Worm (Caenorhabditis elegans) whole organism, L1 larva: ENCODE data around the gene Y43C5B.3.

Source experiments
- F16B12.6 ChIP-seq: fragments of 150-350 bp; optimal IDR thresholded peaks from 2 replicates; lab custom pipeline; 2014; ENCODE audit warnings: missing biosample characterization, missing genetic modification characterization
- Y116A8C.19 ChIP-seq: sonication (generic microtip); optimal IDR thresholded peaks from 2 replicates; lab custom pipeline; 2016; ENCODE audit warnings: missing compliant biosample characterization, missing genetic modification characterization, borderline replicate concordance
- aha-1 ChIP-seq: fragments of 150-350 bp; optimal IDR thresholded peaks from 2 replicates; lab custom pipeline; 2014; ENCODE audit warnings: missing biosample characterization, missing genetic modification characterization
- alr-1 ChIP-seq: fragments of 200-800 bp; sonication (Bioruptor generic); optimal IDR thresholded peaks from 2 replicates; lab custom pipeline; 2018; ENCODE audit warnings: borderline replicate concordance, mild to moderate bottlenecking, missing genetic modification characterization, missing compliant biosample characterization
- ama-1 ChIP-seq: fragments of 150-350 bp; optimal IDR thresholded peaks from 2 replicates; lab custom pipeline; 2014
- blmp-1 ChIP-seq: fragments of 150-350 bp; optimal IDR thresholded peaks from 2 replicates; lab custom pipeline; 2014; ENCODE audit warnings: missing biosample characterization, missing genetic modification characterization
- ceh-63 ChIP-seq: fragments of 200-800 bp; sonication (Bioruptor generic); optimal IDR thresholded peaks from 2 replicates; lab custom pipeline; 2018; ENCODE audit warnings: mild to moderate bottlenecking, missing genetic modification characterization, missing compliant biosample characterization
- dsc-1 ChIP-seq: sonication (generic microtip); optimal IDR thresholded peaks from 2 replicates; lab custom pipeline; 2016; ENCODE audit warnings: mild to moderate bottlenecking, missing genetic modification characterization, missing compliant biosample characterization
- efl-1 ChIP-seq, 4 experiments: fragments of 150-350 bp; optimal IDR thresholded peaks in 3 of 4; peaks in 1 of 4; 1 replicate in 1 of 4; 2 replicates in 3 of 4; lab custom pipeline; 2014; ENCODE audit warnings: missing biosample characterization in 2 of 4, missing genetic modification characterization in 2 of 4, missing genetic modification reagents in 2 of 4
- efl-3 ChIP-seq: fragments of 200-800 bp; sonication (Bioruptor generic); optimal IDR thresholded peaks from 2 replicates; lab custom pipeline; 2018; ENCODE audit warnings: mild to moderate bottlenecking, missing genetic modification characterization, missing compliant biosample characterization
- egl-27 ChIP-seq, 2 experiments: fragments of 150-350 bp in 1 of 2; sonication (generic microtip); optimal IDR thresholded peaks; 3 replicates each; lab custom pipeline; 2017 to 2018; ENCODE audit warnings: missing biosample characterization in 2 of 2, missing genetic modification characterization in 2 of 2, missing genetic modification reagents in 2 of 2
- elt-2 ChIP-seq: sonication (generic microtip); optimal IDR thresholded peaks from 2 replicates; lab custom pipeline; 2016; ENCODE audit warnings: missing genetic modification characterization, mild to moderate bottlenecking, inconsistent platforms, missing compliant biosample characterization, missing genetic modification reagents
- elt-3 ChIP-seq, 6 experiments: fragments of 150-350 bp in 1 of 6; sonication (generic microtip); optimal IDR thresholded peaks; 2 replicates each; lab custom pipeline; 2017 to 2018; ENCODE audit warnings: missing biosample characterization in 6 of 6, missing genetic modification characterization in 6 of 6, inconsistent platforms in 1 of 6
- ets-5 ChIP-seq: fragments of 200-800 bp; sonication (Bioruptor generic); IDR thresholded peaks from 2 replicates; pipeline ENCODE4 v1.3.6; 2022; ENCODE audit warnings: missing genetic modification characterization, missing compliant biosample characterization
- fkh-10 ChIP-seq: sonication (generic microtip); optimal IDR thresholded peaks from 2 replicates; lab custom pipeline; 2017; ENCODE audit warnings: missing biosample characterization, missing genetic modification reagents, missing genetic modification characterization
- fkh-8 ChIP-seq: sonication (generic microtip); optimal IDR thresholded peaks from 2 replicates; lab custom pipeline; 2016; ENCODE audit warnings: mild to moderate bottlenecking, missing genetic modification characterization, missing compliant biosample characterization
- grh-1 ChIP-seq: fragments of 200-800 bp; sonication (Bioruptor generic); IDR thresholded peaks from 2 replicates; pipeline ENCODE4 v1.3.6; 2022; ENCODE audit warnings: missing genetic modification reagents, missing genetic modification characterization, missing compliant biosample characterization
- hlh-17 ChIP-seq: fragments of 200-800 bp; sonication (Bioruptor generic); optimal IDR thresholded peaks from 2 replicates; lab custom pipeline; 2018; ENCODE audit warnings: missing genetic modification characterization, mild to moderate bottlenecking, missing compliant biosample characterization, moderate library complexity, borderline replicate concordance
- hlh-4 ChIP-seq: sonication (generic microtip); optimal IDR thresholded peaks from 2 replicates; lab custom pipeline; 2016; ENCODE audit warnings: mild to moderate bottlenecking, missing genetic modification characterization, missing compliant biosample characterization
- hpl-2 ChIP-seq: fragments of 150-350 bp; optimal IDR thresholded peaks from 2 replicates; lab custom pipeline; 2014; ENCODE audit warnings: missing biosample characterization, missing genetic modification reagents, missing genetic modification characterization
- irx-1 ChIP-seq: sonication (generic microtip); optimal IDR thresholded peaks from 2 replicates; lab custom pipeline; 2016; ENCODE audit warnings: missing genetic modification characterization, missing compliant biosample characterization
- isw-1 ChIP-seq: fragments of 200-800 bp; sonication (Bioruptor generic); IDR thresholded peaks from 2 replicates; pipeline ENCODE4 v1.3.6; 2022; ENCODE audit warnings: missing genetic modification characterization, missing compliant biosample characterization
- lin-13 ChIP-seq: fragments of 150-350 bp; optimal IDR thresholded peaks from 2 replicates; lab custom pipeline; 2014; ENCODE audit warnings: missing biosample characterization, missing genetic modification reagents, missing genetic modification characterization
- lin-15B ChIP-seq: fragments of 150-350 bp; sonication (generic microtip); optimal IDR thresholded peaks from 3 replicates; lab custom pipeline; 2014; ENCODE audit warnings: missing biosample characterization, missing genetic modification characterization
- lin-39 ChIP-seq: fragments of 150-350 bp; optimal IDR thresholded peaks from 2 replicates; lab custom pipeline; 2014; ENCODE audit warnings: missing biosample characterization, missing genetic modification reagents, missing genetic modification characterization
- lir-3 ChIP-seq: sonication (generic microtip); optimal IDR thresholded peaks from 2 replicates; lab custom pipeline; 2016; ENCODE audit warnings: mild to moderate bottlenecking, missing genetic modification characterization, moderate library complexity, missing compliant biosample characterization; ENCODE audit not compliant: poor library complexity
- mdl-1 ChIP-seq, 2 experiments: fragments of 150-350 bp; optimal IDR thresholded peaks; 2 replicates each; lab custom pipeline; 2014 to 2017; ENCODE audit warnings: missing biosample characterization in 2 of 2, missing genetic modification characterization in 2 of 2, inconsistent platforms in 1 of 2
- mef-2 ChIP-seq: fragments of 150-350 bp; optimal IDR thresholded peaks from 2 replicates; lab custom pipeline; 2014; ENCODE audit warnings: missing biosample characterization, missing genetic modification characterization
- mep-1 ChIP-seq: fragments of 150-350 bp; optimal IDR thresholded peaks from 2 replicates; lab custom pipeline; 2014; ENCODE audit warnings: missing biosample characterization, missing genetic modification characterization
- nhr-11 ChIP-seq: fragments of 150-350 bp; optimal IDR thresholded peaks from 2 replicates; lab custom pipeline; 2014; ENCODE audit warnings: missing biosample characterization, missing genetic modification characterization
- nhr-19 ChIP-seq: fragments of 200-800 bp; sonication (Bioruptor generic); conservative IDR thresholded peaks from 2 replicates; pipeline ENCODE4 v1.3.6; 2022; ENCODE audit warnings: missing genetic modification characterization, missing compliant biosample characterization
- nhr-20 ChIP-seq: sonication (generic microtip); optimal IDR thresholded peaks from 2 replicates; lab custom pipeline; 2016; ENCODE audit warnings: mild to moderate bottlenecking, missing genetic modification characterization, missing compliant biosample characterization
- nhr-237 ChIP-seq: fragments of 150-350 bp; optimal IDR thresholded peaks from 2 replicates; lab custom pipeline; 2014; ENCODE audit warnings: missing biosample characterization, missing genetic modification characterization
- nhr-47 ChIP-seq: sonication (generic microtip); optimal IDR thresholded peaks from 2 replicates; lab custom pipeline; 2016; ENCODE audit warnings: mild to moderate bottlenecking, missing genetic modification characterization, moderate library complexity, missing compliant biosample characterization
- nhr-71 ChIP-seq: sonication (generic microtip); optimal IDR thresholded peaks from 2 replicates; lab custom pipeline; 2016; ENCODE audit warnings: mild to moderate bottlenecking, missing genetic modification characterization, moderate library complexity, missing compliant biosample characterization
- nhr-85 ChIP-seq: sonication (generic microtip); peaks from one replicate; lab custom pipeline; 2016; ENCODE audit warnings: missing genetic modification characterization, inconsistent platforms, missing compliant biosample characterization
- pag-3 ChIP-seq: sonication (generic microtip); optimal IDR thresholded peaks from 2 replicates; lab custom pipeline; 2017; ENCODE audit warnings: missing genetic modification characterization, mild to moderate bottlenecking, missing compliant biosample characterization, antibody characterized with exemption, borderline replicate concordance; ENCODE audit not compliant: insufficient read depth
- rnt-1 ChIP-seq: sonication (generic microtip); optimal IDR thresholded peaks from 2 replicates; lab custom pipeline; 2016; ENCODE audit warnings: mild to moderate bottlenecking, missing genetic modification characterization, moderate library complexity, missing compliant biosample characterization
- snpc-4 ChIP-seq: fragments of 150-350 bp; optimal IDR thresholded peaks from 2 replicates; lab custom pipeline; 2014; ENCODE audit warnings: missing biosample characterization, missing genetic modification characterization
- snu-23 ChIP-seq: sonication (generic microtip); optimal IDR thresholded peaks from 2 replicates; lab custom pipeline; 2016; ENCODE audit warnings: missing genetic modification characterization, missing compliant biosample characterization
- sptf-1 ChIP-seq: fragments of 150-350 bp; optimal IDR thresholded peaks from 2 replicates; lab custom pipeline; 2014; ENCODE audit warnings: missing biosample characterization, missing genetic modification characterization
- sup-37 ChIP-seq: fragments of 200-800 bp; sonication (Bioruptor generic); optimal IDR thresholded peaks from 2 replicates; lab custom pipeline; 2018; ENCODE audit warnings: mild to moderate bottlenecking, missing genetic modification characterization, missing compliant biosample characterization
- swsn-7 ChIP-seq: sonication (generic microtip); optimal IDR thresholded peaks from 2 replicates; lab custom pipeline; 2016; ENCODE audit warnings: missing genetic modification characterization, missing compliant biosample characterization
- tlp-1 ChIP-seq: fragments of 150-350 bp; optimal IDR thresholded peaks from 2 replicates; lab custom pipeline; 2014; ENCODE audit warnings: missing biosample characterization, missing genetic modification characterization
- unc-86 ChIP-seq: sonication (generic microtip); optimal IDR thresholded peaks from 2 replicates; lab custom pipeline; 2016; ENCODE audit warnings: missing genetic modification characterization, missing compliant biosample characterization
- xbp-1 ChIP-seq: sonication (generic microtip); optimal IDR thresholded peaks from 2 replicates; lab custom pipeline; 2016; ENCODE audit warnings: missing genetic modification characterization, missing compliant biosample characterization
- zag-1 ChIP-seq: fragments of 150-350 bp; optimal IDR thresholded peaks from 2 replicates; lab custom pipeline; 2014; ENCODE audit warnings: missing biosample characterization, missing genetic modification characterization
- ztf-4 ChIP-seq: fragments of 150-350 bp; optimal IDR thresholded peaks from 2 replicates; lab custom pipeline; 2014; ENCODE audit warnings: missing biosample characterization, missing genetic modification characterization

Y43C5B.3 gene

ce11 chrIV:10349871-10350640, at the start of gene Y43C5B.3, which contains the start of gene unc-43:
Gene Y43C5B.3 (plus strand): TSS chrIV:10350590.
Gene unc-43 (minus strand): TSS chrIV:10350217.
- TF ChIP-seq ceh-63 (GFP tag; lab: Kevin White, UChicago) (no peak), unc-86 (no peak), pag-3 (tag; lab: Kevin White, UChicago) (no peak), lin-15B (no peak), lin-13 (GFP tag; lab: Kevin White, UChicago) (no peak), hlh-4 (no peak), alr-1 (tag; lab: Kevin White, UChicago) (no peak), fkh-10 (no peak), hlh-17 (no peak), swsn-7 (tag; lab: Kevin White, UChicago) (no peak), aha-1 (tag; lab: Kevin White, UChicago) (no peak), zag-1 (tag; lab: Kevin White, UChicago) (no peak), ama-1 (lab: Kevin White, UChicago) (no peak), elt-3 (tag; optimal IDR thresholded peaks at IDR 0.05; lab: Kevin White, UChicago) (peak in 1 of 6 experiments; percentile 52), nhr-237 (no peak), fkh-8 (tag; lab: Kevin White, UChicago) (no peak), elt-2 (tag; lab: Kevin White, UChicago) (peak; percentile 69), sptf-1 (tag; lab: Kevin White, UChicago) (no peak), efl-1 (optimal IDR thresholded peaks at IDR 0.05; lab: Kevin White, UChicago) (no peak), efl-1 (GFP tag; optimal IDR thresholded peaks at IDR 0.05 in 1 of 2; lab: Kevin White, UChicago) (peak in 1 of 2 experiments; percentile 28), ets-5 (no peak), nhr-47 (tag; lab: Kevin White, UChicago) (no peak), egl-27 (tag; optimal IDR thresholded peaks at IDR 0.05; lab: Kevin White, UChicago) (no peak), Y116A8C.19 (tag; lab: Kevin White, UChicago) (no peak), blmp-1 (tag; lab: Kevin White, UChicago) (peak; percentile 83), efl-3 (GFP tag; lab: Kevin White, UChicago) (no peak), mdl-1 (tag; optimal IDR thresholded peaks at IDR 0.05; lab: Kevin White, UChicago) (no peak), tlp-1 (no peak), nhr-71 (peak; percentile 3), xbp-1 (no peak), nhr-19 (GFP tag; lab: Robert Waterston, UW) (no peak), F16B12.6 (tag; lab: Kevin White, UChicago) (no peak), hpl-2 (GFP tag; lab: Kevin White, UChicago) (no peak), mep-1 (tag; lab: Kevin White, UChicago) (no peak), ztf-4 (tag; lab: Kevin White, UChicago) (no peak), grh-1 (peak; percentile 56), irx-1 (tag; lab: Kevin White, UChicago) (peak; percentile 10), snpc-4 (tag; lab: Kevin White, UChicago) (no peak), rnt-1 (tag; lab: Kevin White, UChicago) (no peak), nhr-11 (tag; lab: Kevin White, UChicago) (no peak), lin-39 (tag; lab: Kevin White, UChicago) (no peak), nhr-20 (peak; percentile 18), isw-1 (no peak), snu-23 (GFP tag; lab: Kevin White, UChicago) (peak; percentile 37), dsc-1 (tag; lab: Kevin White, UChicago) (no peak), mef-2 (no peak), nhr-85 (tag; lab: Kevin White, UChicago) (peak; percentile 83), lir-3 (no peak), sup-37 (GFP tag; lab: Kevin White, UChicago) (no peak)
